Worm (Caenorhabditis elegans): ENCODE measurements around the gene sru-7.

ce11 chrIV:8488043-8488442 lies 4.3 kb upstream of the sru-7 start:
- TF ChIP-seq flt-1 (GFP tag; IDR thresholded peaks at IDR 0.05) (no peak), ref-1 (GFP tag; conservative IDR thresholded peaks at IDR 0.05) (no peak), T22C8.4 (GFP tag; IDR thresholded peaks at IDR 0.05) (no peak)
